Worm (Caenorhabditis elegans) whole organism, early embryonic: ENCODE measurements around the gene fbxb-58.

Experiments
- B0310.2 ChIP-seq: sonication (generic microtip); optimal IDR thresholded peaks from 2 replicates; lab custom pipeline; 2016; ENCODE audit warnings: mild to moderate bottlenecking, missing genetic modification characterization, missing compliant biosample characterization
- F13C5.2 ChIP-seq: sonication (generic microtip); optimal IDR thresholded peaks from 2 replicates; lab custom pipeline; 2017; ENCODE audit warnings: mild to moderate bottlenecking, missing genetic modification characterization, inconsistent platforms, missing compliant biosample characterization
- aly-1 ChIP-seq: sonication (generic microtip); optimal IDR thresholded peaks from 2 replicates; lab custom pipeline; 2016; ENCODE audit warnings: missing genetic modification characterization, missing compliant biosample characterization
- ama-1 ChIP-seq: fragments of 150-350 bp; optimal IDR thresholded peaks from 2 replicates; lab custom pipeline; 2014
- ceh-13 ChIP-seq: fragments of 200-800 bp; sonication (Bioruptor generic); optimal IDR thresholded peaks from 2 replicates; lab custom pipeline; 2018; ENCODE audit warnings: mild to moderate bottlenecking, missing genetic modification characterization, missing compliant biosample characterization
- ceh-36 ChIP-seq: sonication (generic microtip); optimal IDR thresholded peaks from 2 replicates; lab custom pipeline; 2016; ENCODE audit warnings: missing genetic modification characterization, inconsistent platforms, missing compliant biosample characterization
- ets-7 ChIP-seq: sonication (generic microtip); optimal IDR thresholded peaks from 2 replicates; lab custom pipeline; 2016; ENCODE audit warnings: missing genotype, missing genetic modification characterization, missing compliant biosample characterization
- flt-1 ChIP-seq: fragments of 200-800 bp; sonication (Bioruptor generic); IDR thresholded peaks from 2 replicates; pipeline ENCODE4 v1.3.6; 2022; ENCODE audit warnings: missing genetic modification characterization, missing compliant biosample characterization
- hmbx-1 ChIP-seq: sonication (generic microtip); optimal IDR thresholded peaks from 2 replicates; lab custom pipeline; 2016; ENCODE audit warnings: mild to moderate bottlenecking, missing genetic modification characterization, missing compliant biosample characterization
- hmg-4 ChIP-seq: fragments of 200-800 bp; sonication (Bioruptor generic); optimal IDR thresholded peaks from 2 replicates; lab custom pipeline; 2018; ENCODE audit warnings: mild to moderate bottlenecking, missing genetic modification characterization, missing compliant biosample characterization
- hnd-1 ChIP-seq: sonication (generic microtip); optimal IDR thresholded peaks from 2 replicates; lab custom pipeline; 2016; ENCODE audit warnings: missing genetic modification characterization, missing compliant biosample characterization
- pes-1 ChIP-seq: fragments of 200-800 bp; sonication (Bioruptor generic); IDR thresholded peaks from 2 replicates; pipeline ENCODE4 v1.3.6; 2022; ENCODE audit warnings: missing genetic modification reagents, missing genetic modification characterization, missing compliant biosample characterization
- scrt-1 ChIP-seq: fragments of 200-800 bp; sonication (Bioruptor generic); IDR thresholded peaks from 2 replicates; pipeline ENCODE4 v1.3.6; 2022; ENCODE audit warnings: missing genetic modification characterization, missing compliant biosample characterization
- sea-1 ChIP-seq: fragments of 200-800 bp; sonication (Bioruptor generic); conservative IDR thresholded peaks from 2 replicates; pipeline ENCODE4 v1.3.6; 2022; ENCODE audit warnings: missing genetic modification characterization, missing compliant biosample characterization
- tbx-11 ChIP-seq: fragments of 200-800 bp; sonication (Bioruptor generic); IDR thresholded peaks from 2 replicates; pipeline ENCODE4 v1.3.6; 2022; ENCODE audit warnings: missing genetic modification characterization, missing compliant biosample characterization
- tbx-37 ChIP-seq: fragments of 200-800 bp; sonication (Bioruptor generic); conservative IDR thresholded peaks from 2 replicates; pipeline ENCODE4 v1.3.6; 2022; ENCODE audit warnings: missing genetic modification reagents, missing genetic modification characterization, missing compliant biosample characterization
- tra-4 ChIP-seq: sonication (generic microtip); optimal IDR thresholded peaks from 2 replicates; lab custom pipeline; 2017; ENCODE audit warnings: missing genetic modification characterization, missing compliant biosample characterization

Gene fbxb-58

DNA sequence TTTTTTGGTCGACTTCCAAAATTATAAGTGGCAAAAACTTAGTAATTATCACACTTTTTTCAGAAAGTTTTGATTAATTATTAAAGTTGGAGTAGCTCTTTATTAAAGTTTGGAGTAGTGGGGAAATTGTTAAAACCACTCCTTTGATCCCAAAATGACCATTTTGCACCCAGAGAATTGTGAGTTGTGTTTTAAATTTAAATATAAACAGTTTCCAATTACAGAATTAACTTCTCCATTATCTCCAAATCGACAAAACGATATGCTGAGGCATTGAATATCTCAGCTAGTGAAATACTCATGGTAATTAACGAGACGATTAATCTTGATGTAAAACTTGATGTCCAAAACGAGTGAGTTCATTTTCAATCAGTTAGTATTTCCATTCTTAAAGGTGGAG is at the start of gene fbxb-58:
Gene fbxb-58 (plus strand): TSS at position 301 of the 400 bp plus-strand sequence.
- no peak for TF ChIP-seq aly-1 (tag; lab: Kevin White, UChicago)
- no peak for TF ChIP-seq ceh-36 (tag; lab: Kevin White, UChicago)
- no peak for TF ChIP-seq B0310.2 (tag; lab: Kevin White, UChicago)
- TF ChIP-seq ets-7 (tag; lab: Kevin White, UChicago), result no peak
- TF ChIP-seq tbx-37, result no peak
- TF ChIP-seq ceh-13 (GFP tag; lab: Kevin White, UChicago), result no peak
- TF ChIP-seq hmbx-1 (tag; lab: Kevin White, UChicago), result no peak
- TF ChIP-seq sea-1 (GFP tag; lab: Robert Waterston, UW), result no peak

ce11 chrX:1578682-1579081 is 49.3 kb upstream of the fbxb-58 start:
- TF ChIP-seq sea-1 (GFP tag; lab: Robert Waterston, UW) (0 out of 2 replicates have a peak, but pooled peaks have one; percentile 50), F13C5.2 (peak; percentile 5), B0310.2 (tag; lab: Kevin White, UChicago) (no peak), ceh-36 (tag; lab: Kevin White, UChicago) (peak; percentile 8), tbx-11 (GFP tag; lab: Robert Waterston, UW) (no peak), hmg-4 (GFP tag; lab: Kevin White, UChicago) (peak; percentile 36)

DNA sequence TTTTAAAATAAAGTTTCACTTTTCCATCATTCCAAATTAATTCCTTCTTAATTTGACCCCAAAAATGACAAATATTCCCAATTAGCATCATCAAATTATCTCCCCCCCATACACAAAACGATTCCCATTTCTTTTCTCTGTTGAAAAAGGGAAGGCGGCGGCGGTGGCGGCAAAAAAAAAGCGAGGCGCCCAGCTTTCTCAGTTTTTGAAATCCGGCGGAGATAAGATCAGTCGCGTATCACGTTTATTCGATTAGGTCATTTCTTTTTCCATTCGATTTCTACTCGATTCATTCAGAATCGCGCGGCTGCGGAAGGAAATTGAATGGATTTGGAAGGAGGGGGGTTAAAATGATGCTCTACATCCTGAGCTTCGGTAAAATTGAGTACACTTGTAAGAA is 44.0 kb upstream of the fbxb-58 start:
- TF ChIP-seq B0310.2 (tag; lab: Kevin White, UChicago) (no peak), hmg-4 (GFP tag; lab: Kevin White, UChicago) (no peak), aly-1 (tag; lab: Kevin White, UChicago) (no peak), sea-1 (GFP tag; lab: Robert Waterston, UW) (no peak), ceh-36 (tag; lab: Kevin White, UChicago) (no peak), tbx-37 (no peak), scrt-1 (no peak), ets-7 (tag; lab: Kevin White, UChicago) (no peak), tbx-11 (GFP tag; lab: Robert Waterston, UW) (no peak)

DNA sequence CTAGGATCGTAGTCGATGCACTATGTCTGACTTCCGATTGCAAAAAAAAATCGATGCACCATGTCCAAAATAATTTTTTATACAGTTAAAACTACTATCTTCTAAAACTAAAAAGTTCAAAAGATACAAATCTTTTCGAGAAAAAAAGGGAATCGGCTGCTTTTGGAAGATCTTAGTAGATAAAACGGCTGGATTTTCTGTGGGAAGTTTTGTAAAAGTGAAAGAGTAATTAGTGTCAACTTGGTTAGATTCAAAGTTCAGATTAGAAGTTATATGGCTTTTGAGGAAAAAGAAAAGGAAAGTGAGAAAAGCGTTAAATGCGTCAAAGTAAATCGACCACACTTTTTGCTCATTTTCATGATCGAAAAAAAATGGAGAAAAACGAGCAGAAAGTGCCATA is 40.9 kb upstream of the fbxb-58 start:
- no peak for TF ChIP-seq sea-1 (GFP tag; lab: Robert Waterston, UW)
- no peak for TF ChIP-seq hmbx-1 (tag; lab: Kevin White, UChicago)
- no peak for TF ChIP-seq pes-1 (GFP tag; lab: Robert Waterston, UW)
- TF ChIP-seq aly-1 (tag; lab: Kevin White, UChicago), result no peak
- TF ChIP-seq scrt-1, result no peak
- no peak for TF ChIP-seq ceh-36 (tag; lab: Kevin White, UChicago)
- TF ChIP-seq ceh-13 (GFP tag; lab: Kevin White, UChicago), result no peak
- TF ChIP-seq ets-7 (tag; lab: Kevin White, UChicago), result no peak
- TF ChIP-seq F13C5.2, result no peak
- no peak for TF ChIP-seq B0310.2 (tag; lab: Kevin White, UChicago)
- no peak for TF ChIP-seq hmg-4 (GFP tag; lab: Kevin White, UChicago)
- TF ChIP-seq ama-1 (lab: Kevin White, UChicago), result no peak
- TF ChIP-seq tbx-37, result no peak
- no peak for TF ChIP-seq hnd-1
- TF ChIP-seq tbx-11 (GFP tag; lab: Robert Waterston, UW), result no peak

DNA sequence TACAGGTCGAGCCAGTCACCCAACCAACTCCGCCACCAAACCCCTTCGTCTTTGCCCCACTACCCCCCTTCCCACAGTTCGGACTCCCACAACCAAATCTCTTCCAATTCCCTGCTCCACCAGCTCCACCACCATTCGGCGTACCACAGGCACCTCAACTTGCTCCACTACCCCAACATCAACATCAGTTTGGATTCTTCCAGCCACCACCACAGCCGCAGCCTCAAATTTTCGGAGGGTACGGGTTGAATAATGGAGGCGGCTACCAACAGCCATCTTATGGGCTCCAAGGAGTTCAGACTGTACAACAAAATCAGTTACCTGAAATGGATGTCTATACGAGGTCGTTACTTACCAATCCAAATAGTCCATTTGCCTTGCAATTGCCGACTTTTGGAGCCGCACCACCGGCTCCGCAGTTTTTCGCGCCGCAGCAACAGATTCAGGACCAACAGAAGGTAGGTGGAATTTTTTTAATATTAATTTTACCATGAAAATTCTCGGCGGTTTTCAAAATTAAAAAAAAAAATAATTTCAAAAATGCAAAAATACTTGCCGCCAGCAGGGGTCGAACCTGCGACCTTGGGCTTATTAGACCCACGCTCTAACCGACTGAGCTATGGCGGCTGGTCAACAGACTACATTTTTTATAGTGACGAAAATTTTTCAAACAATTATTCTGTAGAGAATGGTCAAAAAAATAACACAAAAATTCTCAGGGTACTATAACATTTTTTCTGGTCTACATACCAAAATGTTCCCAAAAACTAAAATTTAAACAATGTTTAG is 38.6 kb upstream of the fbxb-58 start:
- TF ChIP-seq B0310.2 (tag; lab: Kevin White, UChicago), result no peak
- no peak for TF ChIP-seq flt-1 (GFP tag; lab: Robert Waterston, UW)
- TF ChIP-seq F13C5.2, result no peak
- TF ChIP-seq pes-1 (GFP tag; lab: Robert Waterston, UW), result no peak
- TF ChIP-seq ama-1 (lab: Kevin White, UChicago), result no peak
- TF ChIP-seq ceh-36 (tag; lab: Kevin White, UChicago), result no peak
- no peak for TF ChIP-seq tra-4 (tag; lab: Kevin White, UChicago)
- TF ChIP-seq hmg-4 (GFP tag; lab: Kevin White, UChicago), result no peak
- TF ChIP-seq sea-1 (GFP tag; lab: Robert Waterston, UW), result no peak

DNA sequence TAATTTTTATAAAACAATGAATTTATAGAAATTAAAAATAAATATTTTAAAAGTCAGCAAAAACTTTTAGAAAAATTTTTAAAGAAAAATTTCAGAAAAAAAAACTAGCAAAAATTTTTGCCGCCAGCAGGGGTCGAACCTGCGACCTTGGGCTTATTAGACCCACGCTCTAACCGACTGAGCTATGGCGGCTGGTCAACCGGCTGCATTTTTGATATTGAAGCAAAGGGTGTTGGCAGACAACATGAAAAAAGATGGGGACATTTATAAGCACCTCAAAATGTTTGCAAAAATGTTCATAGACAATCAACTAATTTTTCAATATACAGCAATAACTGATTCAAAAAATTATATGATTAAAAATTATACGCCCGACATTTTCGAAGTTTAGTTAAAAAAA is 38.0 kb upstream of the fbxb-58 start:
- TF ChIP-seq ceh-36 (tag; lab: Kevin White, UChicago), result no peak
- TF ChIP-seq pes-1 (GFP tag; lab: Robert Waterston, UW), result peak; percentile 48; the same call in 1 of the 2 replicates

DNA sequence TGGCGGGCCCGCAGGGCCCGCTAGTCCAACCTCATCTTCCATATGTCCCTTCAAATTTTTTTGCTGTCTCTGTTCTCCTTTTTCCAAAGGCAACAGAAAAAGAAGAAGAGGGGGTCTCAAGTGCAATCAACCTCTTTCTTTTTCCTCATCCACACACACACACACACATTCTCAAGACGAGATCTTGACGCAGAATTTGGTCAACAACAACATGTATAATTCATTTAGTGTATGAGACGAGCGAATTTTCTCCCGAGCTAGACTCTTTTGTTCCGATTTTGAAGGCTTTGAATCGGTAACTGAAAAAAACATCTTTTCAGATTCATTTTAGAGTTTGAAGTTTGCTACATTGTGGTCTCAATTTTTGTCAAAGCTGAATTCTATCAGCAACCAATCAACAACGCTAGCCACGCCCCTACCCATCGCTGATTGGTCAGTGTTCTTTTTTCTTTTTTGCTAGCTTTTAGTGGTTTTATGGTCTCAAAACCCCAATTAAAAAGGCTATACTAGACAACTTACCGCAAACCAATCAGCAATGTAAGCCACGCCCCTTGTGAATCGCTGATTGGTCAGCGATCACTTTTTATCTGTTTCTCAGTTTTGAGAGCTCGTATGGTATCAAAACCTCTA is 29.8 kb upstream of the fbxb-58 start:
- TF ChIP-seq ceh-13 (GFP tag; lab: Kevin White, UChicago) (no peak), F13C5.2 (no peak), ceh-36 (tag; lab: Kevin White, UChicago) (no peak)

ce11 chrX:1599294-1599693 is 28.6 kb upstream of the fbxb-58 start:
- TF ChIP-seq scrt-1, result no peak
- no peak for TF ChIP-seq B0310.2 (tag; lab: Kevin White, UChicago)
- no peak for TF ChIP-seq hmg-4 (GFP tag; lab: Kevin White, UChicago)
- no peak for TF ChIP-seq flt-1 (GFP tag; lab: Robert Waterston, UW)
- no peak for TF ChIP-seq hnd-1
- TF ChIP-seq tbx-11 (GFP tag; lab: Robert Waterston, UW), result no peak
- no peak for TF ChIP-seq ceh-13 (GFP tag; lab: Kevin White, UChicago)
- no peak for TF ChIP-seq aly-1 (tag; lab: Kevin White, UChicago)
- TF ChIP-seq ceh-36 (tag; lab: Kevin White, UChicago), result no peak
- no peak for TF ChIP-seq ama-1 (lab: Kevin White, UChicago)
- TF ChIP-seq F13C5.2, result no peak
- no peak for TF ChIP-seq ets-7 (tag; lab: Kevin White, UChicago)
- no peak for TF ChIP-seq hmbx-1 (tag; lab: Kevin White, UChicago)
